Worm (Caenorhabditis elegans) whole organism, L4 larva: Measurements from ENCODE around the gene plst-1.

Source experiments
- ctbp-1 ChIP-seq: fragments of 200-800 bp; sonication (Bioruptor generic); IDR thresholded peaks from 2 replicates; pipeline ENCODE4 v1.3.6; 2022; ENCODE audit warnings: missing genetic modification reagents, missing genetic modification characterization, missing compliant biosample characterization
- lsy-2 ChIP-seq, 2 experiments: fragments of 150-350 bp in 1 of 2; sonication (generic microtip) in 1 of 2; optimal IDR thresholded peaks; 2 replicates each; lab custom pipeline; 2014 to 2017; ENCODE audit warnings: missing biosample characterization in 2 of 2, missing genetic modification characterization in 2 of 2
- mdl-1 ChIP-seq, 2 experiments: fragments of 150-350 bp in 1 of 2; sonication (generic microtip) in 1 of 2; optimal IDR thresholded peaks; 2 replicates each; lab custom pipeline; 2014 to 2017; ENCODE audit warnings: missing biosample characterization in 2 of 2, missing genetic modification characterization in 2 of 2
- nhr-10 ChIP-seq: fragments of 150-350 bp; optimal IDR thresholded peaks from 2 replicates; lab custom pipeline; 2014; ENCODE audit warnings: missing biosample characterization, missing genetic modification characterization
- pha-4 ChIP-seq, 2 experiments: fragments of 150-350 bp in 1 of 2; fragments of 200-800 bp in 1 of 2; sonication (Bioruptor generic) in 1 of 2; IDR thresholded peaks in 1 of 2; optimal IDR thresholded peaks in 1 of 2; 2 replicates each; pipeline versions ENCODE4 v1.3.6 to Lab custom; 2014 to 2022; ENCODE audit warnings: missing genetic modification characterization in 2 of 2, missing genetic modification reagents in 2 of 2, missing biosample characterization in 1 of 2, missing compliant biosample characterization in 1 of 2
- saeg-2 ChIP-seq: fragments of 200-800 bp; sonication (Bioruptor generic); IDR thresholded peaks from 2 replicates; pipeline ENCODE4 v1.3.6; 2022; ENCODE audit warnings: missing genetic modification reagents, missing genetic modification characterization, missing compliant biosample characterization

- no peak for TF ChIP-seq saeg-2 (GFP tag; lab: Robert Waterston, UW)
- no peak for TF ChIP-seq nhr-10
- no peak for TF ChIP-seq lsy-2 (tag; optimal IDR thresholded peaks at IDR 0.05; lab: Kevin White, UChicago)
- TF ChIP-seq ctbp-1 (GFP tag; lab: Robert Waterston, UW) = no peak
- no peak for TF ChIP-seq mdl-1 (tag; optimal IDR thresholded peaks at IDR 0.05; lab: Kevin White, UChicago)
- no peak for TF ChIP-seq pha-4 (GFP tag; IDR thresholded peaks at IDR 0.05; lab: Robert Waterston, UW)
- no peak for TF ChIP-seq pha-4 (tag; optimal IDR thresholded peaks at IDR 0.05; lab: Kevin White, UChicago)
Observed at ce11 chrIV:1261930-1262329, 27.5 kb upstream of the plst-1 start.
